Worm (Caenorhabditis elegans): ENCODE results near the gene srj-44.

Gene srj-44

ce11 chrV:2859738-2860137 is 14.1 kb upstream of the srj-44 start, which contains the start of gene srj-54:
srj-54 (minus strand) TSS chrV:2859838.
- no peak for TF ChIP-seq fos-1 (tag; optimal IDR thresholded peaks at IDR 0.05)
- TF ChIP-seq C16A3.4 (tag; optimal IDR thresholded peaks at IDR 0.05) = no peak
- no peak for TF ChIP-seq F16B12.6 (tag; optimal IDR thresholded peaks at IDR 0.05)

- TF ChIP-seq C16A3.4 (tag; optimal IDR thresholded peaks at IDR 0.05) (no peak), lin-15B (tag; optimal IDR thresholded peaks at IDR 0.05) (no peak), zip-4 (GFP tag; optimal IDR thresholded peaks at IDR 0.05) (no peak), lir-3 (tag; optimal IDR thresholded peaks at IDR 0.05; ENCODE audit: poor library complexity) (no peak), nhr-90 (tag; optimal IDR thresholded peaks at IDR 0.05; ENCODE audit: poor library complexity) (no peak), nhr-84 (tag; optimal IDR thresholded peaks at IDR 0.05) (no peak), aly-2 (tag; optimal IDR thresholded peaks at IDR 0.05) (no peak), isw-1 (GFP tag; IDR thresholded peaks at IDR 0.05) (no peak), hpl-2 (GFP tag; optimal IDR thresholded peaks at IDR 0.05) (no peak)
Observed at ce11 chrV:2857842-2858241, 12.2 kb upstream of the srj-44 start, which contains the start of gene srj-55. srj-55 (minus strand) TSS chrV:2857942.

DNA sequence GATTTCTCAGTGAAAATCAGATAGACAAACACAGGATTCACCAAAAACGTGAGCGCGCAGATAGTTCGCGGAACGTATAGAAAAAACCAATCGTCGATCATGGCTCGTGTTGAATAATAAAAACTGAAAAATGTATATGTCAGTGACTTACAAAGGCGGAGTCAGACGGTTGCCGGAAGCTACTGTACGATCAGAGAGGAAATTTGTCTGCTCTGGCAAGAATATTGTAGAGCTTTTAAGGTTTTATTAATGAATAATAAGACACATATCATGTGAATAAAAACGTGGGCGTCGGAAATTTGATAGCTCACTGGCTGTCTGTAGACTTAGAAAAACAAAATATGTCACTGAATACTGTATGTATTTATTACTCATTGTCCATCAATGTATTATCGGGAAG is 9.8 kb upstream of the srj-44 start, which contains the start of gene srj-57:
Gene srj-57, minus strand, starts transcription at position 101 of the 400 bp plus-strand sequence.
- TF ChIP-seq lin-14 (GFP tag; optimal IDR thresholded peaks at IDR 0.05) (no peak), ceh-90 (tag; optimal IDR thresholded peaks at IDR 0.05) (no peak), mab-9 (GFP tag; IDR thresholded peaks at IDR 0.05) (no peak), hlh-17 (GFP tag; optimal IDR thresholded peaks at IDR 0.05; ENCODE audit: borderline replicate concordance) (no peak), nhr-47 (tag; optimal IDR thresholded peaks at IDR 0.05) (no peak), fkh-4 (tag; optimal IDR thresholded peaks at IDR 0.05; ENCODE audit: borderline replicate concordance) (no peak), F16B12.6 (tag; optimal IDR thresholded peaks at IDR 0.05) (no peak), fkh-10 (GFP tag; optimal IDR thresholded peaks at IDR 0.05) (no peak), aly-2 (tag; optimal IDR thresholded peaks at IDR 0.05) (no peak), jun-1 (tag; optimal IDR thresholded peaks at IDR 0.05) (no peak), rnt-1 (tag; optimal IDR thresholded peaks at IDR 0.05) (no peak), C16A3.4 (tag; optimal IDR thresholded peaks at IDR 0.05) (no peak), snpc-4 (tag; optimal IDR thresholded peaks at IDR 0.05) (no peak), elt-3 (tag; optimal IDR thresholded peaks at IDR 0.05) (no peak), lin-15B (tag; optimal IDR thresholded peaks at IDR 0.05) (no peak), mep-1 (tag; optimal IDR thresholded peaks at IDR 0.05) (no peak), nhr-12 (tag; optimal IDR thresholded peaks at IDR 0.05) (no peak)

DNA sequence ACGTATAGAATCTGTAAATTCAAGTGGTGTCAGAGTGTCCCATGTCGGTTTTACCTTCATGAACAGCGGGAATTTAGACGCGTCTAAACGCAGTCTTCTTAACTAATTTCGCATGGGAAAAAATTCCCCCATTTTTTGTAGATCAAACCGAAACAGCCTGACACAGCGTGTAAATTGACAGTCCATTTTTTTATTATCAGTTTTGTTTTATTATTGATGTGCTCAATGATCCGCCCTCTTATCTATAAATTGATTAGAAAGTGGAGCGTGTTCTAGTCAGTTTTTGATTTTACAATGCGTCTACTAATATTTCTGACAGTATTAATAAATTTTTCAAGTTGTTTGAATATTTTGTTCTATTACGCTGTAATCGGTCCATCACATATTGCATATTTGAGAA is 3.4 kb upstream of the srj-44 start, which contains the start of gene ugt-53:
Gene ugt-53, plus strand, starts transcription at position 273 of the 400 bp plus-strand sequence.
- TF ChIP-seq nhr-84 (tag; optimal IDR thresholded peaks at IDR 0.05) (no peak), nhr-76 (tag; optimal IDR thresholded peaks at IDR 0.05) (no peak), snpc-4 (tag; optimal IDR thresholded peaks at IDR 0.05) (no peak), lir-3 (tag; optimal IDR thresholded peaks at IDR 0.05; ENCODE audit: poor library complexity) (no peak), ztf-4 (tag; optimal IDR thresholded peaks at IDR 0.05) (no peak), tlp-1 (tag; optimal IDR thresholded peaks at IDR 0.05) (no peak), elt-2 (tag; optimal IDR thresholded peaks at IDR 0.05) (peak; percentile 54), mep-1 (tag; optimal IDR thresholded peaks at IDR 0.05) (no peak), grh-1 (GFP tag; IDR thresholded peaks at IDR 0.05) (no peak), sup-37 (GFP tag; optimal IDR thresholded peaks at IDR 0.05) (no peak), nhr-85 (tag) (peak; percentile 21)

DNA sequence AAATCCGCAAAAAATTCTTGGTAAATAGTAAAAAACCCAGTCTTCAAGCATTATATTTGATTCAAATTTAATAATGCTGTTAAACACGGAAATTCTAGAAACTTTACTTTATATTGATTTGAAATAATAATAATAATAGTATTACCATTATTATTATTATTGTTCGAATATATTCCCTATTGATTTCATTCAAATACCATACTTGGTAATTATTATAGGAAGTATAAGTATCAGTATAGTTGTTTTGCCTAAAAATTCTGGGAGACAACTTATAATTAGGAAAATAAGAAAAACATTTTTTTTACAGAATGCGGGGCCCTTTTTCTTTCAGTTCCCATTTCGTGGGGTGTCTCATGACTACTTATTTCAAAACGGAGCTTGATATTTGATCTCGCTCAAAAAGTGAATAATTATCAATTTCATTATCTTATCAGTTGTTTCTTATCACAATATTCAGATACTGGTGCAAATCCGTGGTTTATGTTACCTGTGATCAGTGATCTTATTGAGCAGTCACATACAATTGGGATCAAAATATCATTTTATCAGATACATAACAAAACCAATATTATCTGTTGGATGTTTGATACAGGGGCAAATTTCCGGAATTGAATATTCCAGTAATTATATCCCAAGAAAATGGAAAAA is 2.7 kb upstream of the srj-44 start, which contains the start of gene srj-49:
Gene srj-49, minus strand, starts transcription at position 51 of the 648 bp plus-strand sequence.
- TF ChIP-seq elt-2 (tag; optimal IDR thresholded peaks at IDR 0.05) (peak; percentile 96), rnt-1 (tag; optimal IDR thresholded peaks at IDR 0.05) (no peak), nhr-85 (tag) (no peak), nhr-28 (tag; optimal IDR thresholded peaks at IDR 0.05) (no peak)

All from whole organism, L1 larva.